Fruit fly (Drosophila melanogaster): ENCODE results near the gene Dred.

Gene Dred

dm6 chr3L:19532443-19532842 is 11.6 kb downstream of the Dred start, which contains the start of gene Cpr76Bd:
Gene Cpr76Bd, plus strand, starts transcription at chr3L:19532743.
- no peak for TF ChIP-seq HLH106 (tag; optimal IDR thresholded peaks at IDR 0.05)
- no peak for TF ChIP-seq CG9705 (GFP tag; optimal IDR thresholded peaks at IDR 0.05)
- no peak for TF ChIP-seq CrebA (GFP tag; optimal IDR thresholded peaks at IDR 0.05; ENCODE audit: borderline replicate concordance)
- no peak for TF ChIP-seq Rel (GFP tag; optimal IDR thresholded peaks at IDR 0.05)
- no peak for TF ChIP-seq Rel (tag; optimal IDR thresholded peaks at IDR 0.05)
- no peak for TF ChIP-seq Hr78 (GFP tag; optimal IDR thresholded peaks at IDR 0.05)

- TF ChIP-seq Abd-B (GFP tag; optimal IDR thresholded peaks at IDR 0.05) = no peak
- TF ChIP-seq N (GFP tag; optimal IDR thresholded peaks at IDR 0.05) = no peak
- no peak for TF ChIP-seq woc (GFP tag; optimal IDR thresholded peaks at IDR 0.05)
- no peak for TF ChIP-seq pan (optimal IDR thresholded peaks at IDR 0.05)
- TF ChIP-seq br (GFP tag; optimal IDR thresholded peaks at IDR 0.05) = no peak
- no peak for TF ChIP-seq fru (GFP tag; optimal IDR thresholded peaks at IDR 0.05)
- no peak for TF ChIP-seq dmrt93B (GFP tag; optimal IDR thresholded peaks at IDR 0.05)
Observed at dm6 chr3L:19528547-19528946, 15.5 kb downstream of the Dred start.

- TF ChIP-seq woc (GFP tag; optimal IDR thresholded peaks at IDR 0.05) (no peak), jim (GFP tag; optimal IDR thresholded peaks at IDR 0.05) (no peak), brk (GFP tag; optimal IDR thresholded peaks at IDR 0.05) (no peak), Hnf4 (GFP tag; optimal IDR thresholded peaks at IDR 0.05) (no peak), Hr78 (GFP tag; optimal IDR thresholded peaks at IDR 0.05) (no peak), OdsH (GFP tag; optimal IDR thresholded peaks at IDR 0.05) (no peak), tai (GFP tag; optimal IDR thresholded peaks at IDR 0.05) (no peak), rgr (GFP tag; optimal IDR thresholded peaks at IDR 0.05) (no peak), dsf (GFP tag; optimal IDR thresholded peaks at IDR 0.05; ENCODE audit: borderline replicate concordance) (no peak), Dfd (GFP tag; optimal IDR thresholded peaks at IDR 0.05) (no peak), usp (GFP tag; optimal IDR thresholded peaks at IDR 0.05) (no peak), CG32264 (GFP tag; optimal IDR thresholded peaks at IDR 0.05) (no peak), psq (GFP tag; optimal IDR thresholded peaks at IDR 0.05) (no peak), br (GFP tag; optimal IDR thresholded peaks at IDR 0.05) (no peak), CrebA (GFP tag; optimal IDR thresholded peaks at IDR 0.05; ENCODE audit: borderline replicate concordance) (no peak), Myc (optimal IDR thresholded peaks at IDR 0.05) (no peak), Jra (GFP tag; optimal IDR thresholded peaks at IDR 0.05) (no peak), Dif (GFP tag; optimal IDR thresholded peaks at IDR 0.05; ENCODE audit: partially characterized antibody) (no peak)
Observed at dm6 chr3L:19525736-19526135, 18.3 kb downstream of the Dred start.

dm6 chr3L:19524690-19525089 is 19.3 kb downstream of the Dred start:
- no peak for TF ChIP-seq HLH106 (tag; optimal IDR thresholded peaks at IDR 0.05)
- TF ChIP-seq CrebA (GFP tag; optimal IDR thresholded peaks at IDR 0.05; ENCODE audit: borderline replicate concordance) = no peak
- no peak for TF ChIP-seq lola (GFP tag; optimal IDR thresholded peaks at IDR 0.05)

- TF ChIP-seq Sp1 (GFP tag; optimal IDR thresholded peaks at IDR 0.05) = no peak
- no peak for TF ChIP-seq Mio (GFP tag; optimal IDR thresholded peaks at IDR 0.05)
- TF ChIP-seq Abd-B (GFP tag; optimal IDR thresholded peaks at IDR 0.05) = no peak
- no peak for TF ChIP-seq dl (GFP tag; optimal IDR thresholded peaks at IDR 0.05; ENCODE audit: insufficient read depth in 1 of 2, partially characterized antibody in 2 of 2)
- TF ChIP-seq OdsH (GFP tag; optimal IDR thresholded peaks at IDR 0.05) = no peak
Observed at dm6 chr3L:19521093-19521492, 22.9 kb downstream of the Dred start.

dm6 chr3L:19520645-19521044 is 23.4 kb downstream of the Dred start, which contains the start of gene Cpr76Bc:
Gene Cpr76Bc, plus strand, starts transcription at chr3L:19520945.
- TF ChIP-seq jim (GFP tag; optimal IDR thresholded peaks at IDR 0.05) = no peak
- TF ChIP-seq lola (GFP tag; optimal IDR thresholded peaks at IDR 0.05) = no peak
- no peak for TF ChIP-seq pan (optimal IDR thresholded peaks at IDR 0.05)
- TF ChIP-seq Hnf4 (GFP tag; optimal IDR thresholded peaks at IDR 0.05) = no peak
- no peak for TF ChIP-seq psq (GFP tag; optimal IDR thresholded peaks at IDR 0.05)
- no peak for TF ChIP-seq N (GFP tag; optimal IDR thresholded peaks at IDR 0.05)
- TF ChIP-seq Hr78 (GFP tag; optimal IDR thresholded peaks at IDR 0.05) = no peak
- no peak for TF ChIP-seq woc (GFP tag; optimal IDR thresholded peaks at IDR 0.05)
- no peak for TF ChIP-seq dsf (GFP tag; optimal IDR thresholded peaks at IDR 0.05; ENCODE audit: borderline replicate concordance)

Measured in whole organism, wandering third instar larva.